Fruit fly (Drosophila melanogaster): Measurements from ENCODE around the gene skd.
A peak's percentile ranks its signal among the peaks of the same experiment; 100 is the strongest.

Gene skd

dm6 chr3L:21024965-21025833, 2.0 kb downstream of the skd start:
- peak; percentile 36 for TF ChIP-seq CG2678 (tag; optimal IDR thresholded peaks at IDR 0.05)
- TF ChIP-seq CG3163 (GFP tag; optimal IDR thresholded peaks at IDR 0.05): peak; percentile 71
- TF ChIP-seq kay (GFP tag; optimal IDR thresholded peaks at IDR 0.05): peak; percentile 65
- TF ChIP-seq nom (GFP tag; optimal IDR thresholded peaks at IDR 0.05): peak; percentile 81
- no peak for TF ChIP-seq en (GFP tag; optimal IDR thresholded peaks at IDR 0.05)
- 0 out of 2 replicates have a peak, but pooled peaks have one; percentile 5 for TF ChIP-seq crol (GFP tag; IDR thresholded peaks at IDR 0.05)
- TF ChIP-seq mam (GFP tag; optimal IDR thresholded peaks at IDR 0.05): peak; percentile 4
- TF ChIP-seq dm (GFP tag; optimal IDR thresholded peaks at IDR 0.05): no peak
- peak; percentile 82 for TF ChIP-seq CG31224 (GFP tag; IDR thresholded peaks at IDR 0.05)
- TF ChIP-seq onecut (GFP tag; IDR thresholded peaks at IDR 0.05): peak; percentile 73
- TF ChIP-seq Trl (optimal IDR thresholded peaks at IDR 0.05): peak; percentile 91
- no peak for TF ChIP-seq Trl (GFP tag; optimal IDR thresholded peaks at IDR 0.05)
- TF ChIP-seq CG18764 (GFP tag; optimal IDR thresholded peaks at IDR 0.05): no peak
- peak; percentile 5 for TF ChIP-seq CG18599 (GFP tag; optimal IDR thresholded peaks at IDR 0.05)
- peak; percentile 31 for TF ChIP-seq pros (GFP tag; optimal IDR thresholded peaks at IDR 0.05)
- peak in 1 of 2 experiments; percentile 30 for TF ChIP-seq bsh (GFP tag; optimal IDR thresholded peaks at IDR 0.05)
- no peak for TF ChIP-seq pfk (GFP tag; optimal IDR thresholded peaks at IDR 0.05)
- peak; percentile 19 for TF ChIP-seq grn (GFP tag; optimal IDR thresholded peaks at IDR 0.05)
- no peak for TF ChIP-seq mld (GFP tag; IDR thresholded peaks at IDR 0.05; ENCODE audit: partially characterized antibody)
- no peak for TF ChIP-seq pzg (GFP tag; optimal IDR thresholded peaks at IDR 0.05)
- TF ChIP-seq Fer1 (GFP tag; optimal IDR thresholded peaks at IDR 0.05): peak; percentile 6
- no peak for TF ChIP-seq hkb (optimal IDR thresholded peaks at IDR 0.05)
- TF ChIP-seq hkb (GFP tag; IDR thresholded peaks at IDR 0.05): peak; percentile 22; the same call in 1 of the 2 replicates
- TF ChIP-seq gem (tag; optimal IDR thresholded peaks at IDR 0.05): no peak
- no peak for TF ChIP-seq p53 (GFP tag; optimal IDR thresholded peaks at IDR 0.05)
- TF ChIP-seq so (GFP tag; IDR thresholded peaks at IDR 0.05): 0 out of 3 replicates have a peak, but pooled peaks have one; percentile 12
- TF ChIP-seq kni (GFP tag; optimal IDR thresholded peaks at IDR 0.05): peak; percentile 56
- peak; percentile 17 for TF ChIP-seq CHES-1-like (GFP tag; optimal IDR thresholded peaks at IDR 0.05)
- peak; percentile 20 for TF ChIP-seq CG15514 (GFP tag; optimal IDR thresholded peaks at IDR 0.05)
- TF ChIP-seq CG17568 (GFP tag; optimal IDR thresholded peaks at IDR 0.05): peak; percentile 5
- no peak for TF ChIP-seq CG6765 (GFP tag; optimal IDR thresholded peaks at IDR 0.05)
- peak; percentile 59; the same call in 2 of the 3 replicates for TF ChIP-seq z (GFP tag; IDR thresholded peaks at IDR 0.05)
- TF ChIP-seq CG10543 (GFP tag; optimal IDR thresholded peaks at IDR 0.05): peak; percentile 13
- peak; percentile 8 for TF ChIP-seq Meics (GFP tag; optimal IDR thresholded peaks at IDR 0.05)
- TF ChIP-seq sens (GFP tag): peak; percentile 90
- TF ChIP-seq CG8924 (tag; optimal IDR thresholded peaks at IDR 0.05): peak; percentile 71
- TF ChIP-seq chinmo (GFP tag; IDR thresholded peaks at IDR 0.05; ENCODE audit: partially characterized antibody): 0 out of 4 replicates have a peak, but pooled peaks have one; percentile 26
- peak; percentile 9; the same call in 1 of the 2 replicates for TF ChIP-seq ara (GFP tag; IDR thresholded peaks at IDR 0.05)
- TF ChIP-seq Atf6 (GFP tag; IDR thresholded peaks at IDR 0.05): peak; percentile 46; the same call in 1 of the 2 replicates
- TF ChIP-seq Deaf1 (tag; optimal IDR thresholded peaks at IDR 0.05): peak; percentile 0
- TF ChIP-seq yki (optimal IDR thresholded peaks at IDR 0.05): peak; percentile 34
- 0 out of 3 replicates have a peak, but pooled peaks have one; percentile 18 for TF ChIP-seq CG11695 (GFP tag; IDR thresholded peaks at IDR 0.05)
- no peak for TF ChIP-seq gsb-n (tag; optimal IDR thresholded peaks at IDR 0.05)
- peak; percentile 16 for TF ChIP-seq sqz (GFP tag; optimal IDR thresholded peaks at IDR 0.05)
- peak; percentile 8 for TF ChIP-seq nerfin-1 (tag; optimal IDR thresholded peaks at IDR 0.05)
- 0 out of 2 replicates have a peak, but pooled peaks have one; percentile 37 for TF ChIP-seq CG32767 (GFP tag; IDR thresholded peaks at IDR 0.05)
- peak; percentile 9 for TF ChIP-seq CG13296 (GFP tag; optimal IDR thresholded peaks at IDR 0.05)
- peak; percentile 54 for TF ChIP-seq Elba2 (GFP tag; optimal IDR thresholded peaks at IDR 0.05)
- peak; percentile 93 for TF ChIP-seq cg (GFP tag; optimal IDR thresholded peaks at IDR 0.05)
